Fruit fly (Drosophila melanogaster) whole organism, embryonic: ENCODE data around the gene Smvt.

Experiments
- CG11504 ChIP-seq: fragments of 200-800 bp; sonication (Bioruptor generic); optimal IDR thresholded peaks from 3 replicates; lab custom pipeline; 2019; ENCODE audit warnings: missing biosample characterization, mild to moderate bottlenecking, missing genetic modification characterization, moderate library complexity
- CG1233 ChIP-seq: fragments of 200-800 bp; sonication (Bioruptor generic); optimal IDR thresholded peaks from 4 replicates; lab custom pipeline; 2018; ENCODE audit warnings: missing biosample characterization, mild to moderate bottlenecking, missing genetic modification characterization
- CG14014 ChIP-seq: fragments of 200-800 bp; sonication (Bioruptor generic); IDR thresholded peaks from 2 replicates; pipeline ENCODE4 v1.3.6; 2022; ENCODE audit warnings: missing biosample characterization, missing genetic modification characterization
- CG14441 ChIP-seq: fragments of 200-800 bp; sonication (Bioruptor generic); IDR thresholded peaks from 2 replicates; pipeline ENCODE4 v1.3.6; 2022; ENCODE audit warnings: missing biosample characterization, missing genetic modification characterization
- CG14710 ChIP-seq: fragments of 200-800 bp; sonication (Bioruptor generic); optimal IDR thresholded peaks from 3 replicates; lab custom pipeline; 2019; ENCODE audit warnings: missing biosample characterization, mild to moderate bottlenecking, missing genetic modification characterization, moderate library complexity
- CG1529 ChIP-seq: fragments of 200-800 bp; sonication (Bioruptor generic); optimal IDR thresholded peaks from 3 replicates; lab custom pipeline; 2018; ENCODE audit warnings: missing biosample characterization, missing genetic modification characterization
- CG15514 ChIP-seq: fragments of 200-800 bp; sonication (Bioruptor generic); optimal IDR thresholded peaks from 3 replicates; lab custom pipeline; 2017; ENCODE audit warnings: missing biosample characterization, missing genetic modification characterization, mild to moderate bottlenecking, moderate library complexity, missing genetic modification reagents
- CG16813 ChIP-seq: fragments of 200-800 bp; sonication (Bioruptor generic); IDR thresholded peaks from 3 replicates; pipeline ENCODE4 v1.3.6; 2022; ENCODE audit warnings: missing biosample characterization, missing genetic modification characterization; ENCODE audit not compliant: partially characterized antibody
- CG2116 ChIP-seq: fragments of 200-800 bp; sonication (Bioruptor generic); optimal IDR thresholded peaks from 3 replicates; lab custom pipeline; 2018; ENCODE audit warnings: missing biosample characterization, mild to moderate bottlenecking, missing genetic modification characterization
- CG2202 ChIP-seq: fragments of 200-800 bp; sonication (Bioruptor generic); optimal IDR thresholded peaks from 2 replicates; lab custom pipeline; 2018; ENCODE audit warnings: missing biosample characterization, mild to moderate bottlenecking, missing genetic modification characterization
- CG33213 ChIP-seq: fragments of 200-800 bp; sonication (Bioruptor generic); optimal IDR thresholded peaks from 3 replicates; lab custom pipeline; 2016; ENCODE audit warnings: missing biosample characterization, missing genetic modification characterization
- CG4360 ChIP-seq: fragments of 200-800 bp; sonication (Bioruptor generic); IDR thresholded peaks from 2 replicates; pipeline ENCODE4 v1.3.6; 2022; ENCODE audit warnings: missing biosample characterization, missing genetic modification characterization
- CG5953 ChIP-seq: fragments of 200-800 bp; sonication (Bioruptor generic); IDR thresholded peaks from 2 replicates; pipeline ENCODE4 v1.3.6; 2022; ENCODE audit warnings: missing biosample characterization, missing genetic modification characterization
- CG6791 ChIP-seq: fragments of 200-800 bp; sonication (Bioruptor generic); IDR thresholded peaks from 3 replicates; pipeline ENCODE4 v1.3.6; 2022; ENCODE audit warnings: missing biosample characterization, missing genetic modification characterization; ENCODE audit not compliant: partially characterized antibody
- CG7786 ChIP-seq: fragments of 200-800 bp; sonication (Bioruptor generic); optimal IDR thresholded peaks from 2 replicates; lab custom pipeline; 2016; ENCODE audit warnings: missing biosample characterization, missing genetic modification characterization
- CG7963 ChIP-seq: fragments of 200-800 bp; sonication (Bioruptor generic); IDR thresholded peaks from 3 replicates; pipeline ENCODE4 v1.3.6; 2022; ENCODE audit warnings: missing biosample characterization, missing genetic modification characterization; ENCODE audit not compliant: partially characterized antibody
- CG8089 ChIP-seq: fragments of 200-800 bp; sonication (Bioruptor generic); optimal IDR thresholded peaks from 3 replicates; lab custom pipeline; 2016; ENCODE audit warnings: missing biosample characterization, missing genetic modification characterization
- CG9727 ChIP-seq: fragments of 200-800 bp; sonication (Bioruptor generic); optimal IDR thresholded peaks from 3 replicates; lab custom pipeline; 2017; ENCODE audit warnings: missing biosample characterization, mild to moderate bottlenecking, missing genetic modification characterization
- D ChIP-seq, 2 experiments: fragments of 200-800 bp in 1 of 2; fragments of >200 bp in 1 of 2; sonication (Bioruptor generic) in 1 of 2; optimal IDR thresholded peaks; 2 replicates in 1 of 2; 3 replicates in 1 of 2; lab custom pipeline; 2017; ENCODE audit warnings: mild to moderate bottlenecking in 1 of 2, missing biosample characterization in 1 of 2, missing genetic modification characterization in 1 of 2, missing genetic modification reagents in 1 of 2
- E2f2 ChIP-seq: fragments of 200-800 bp; sonication (Bioruptor generic); IDR thresholded peaks from 2 replicates; pipeline ENCODE4 v1.3.6; 2022; ENCODE audit warnings: missing biosample characterization, missing genetic modification characterization
- Gug ChIP-seq: fragments of 200-800 bp; sonication (Bioruptor generic); IDR thresholded peaks from 4 replicates; pipeline ENCODE4 v1.3.6; 2022; ENCODE audit warnings: missing biosample characterization, missing genetic modification characterization
- Hmx ChIP-seq: fragments of 200-800 bp; sonication (Bioruptor generic); optimal IDR thresholded peaks from 2 replicates; lab custom pipeline; 2016; ENCODE audit warnings: missing biosample characterization, missing genetic modification characterization
- Hr39 ChIP-seq: fragments of >200 bp; optimal IDR thresholded peaks from 2 replicates; lab custom pipeline; 2017
- Ravus ChIP-seq: fragments of 200-800 bp; sonication (Bioruptor generic); IDR thresholded peaks from 2 replicates; pipeline ENCODE4 v1.3.6; 2022; ENCODE audit warnings: missing biosample characterization, missing genetic modification characterization
- YL-1 ChIP-seq: fragments of 200-800 bp; sonication (Bioruptor generic); optimal IDR thresholded peaks from 3 replicates; lab custom pipeline; 2017; ENCODE audit warnings: missing biosample characterization, mild to moderate bottlenecking, missing genetic modification characterization
- bbx ChIP-seq: fragments of 200-800 bp; sonication (Bioruptor generic); IDR thresholded peaks from 2 replicates; pipeline ENCODE4 v1.3.6; 2022; ENCODE audit warnings: missing biosample characterization, missing genetic modification characterization; ENCODE audit not compliant: partially characterized antibody
- bigmax ChIP-seq: fragments of 200-800 bp; sonication (Bioruptor generic); optimal IDR thresholded peaks from 2 replicates; lab custom pipeline; 2018; ENCODE audit warnings: missing biosample characterization, mild to moderate bottlenecking, missing genetic modification characterization
- ci ChIP-seq: fragments of 200-800 bp; sonication (Bioruptor generic); IDR thresholded peaks from 3 replicates; pipeline ENCODE4 v1.3.6; 2022; ENCODE audit warnings: missing biosample characterization, missing genetic modification characterization
- crol ChIP-seq: fragments of 200-800 bp; sonication (Bioruptor generic); IDR thresholded peaks from 2 replicates; pipeline ENCODE4 v1.3.6; 2022; ENCODE audit warnings: missing biosample characterization, missing genetic modification characterization
- cwo ChIP-seq: fragments of 200-800 bp; sonication (Bioruptor generic); optimal IDR thresholded peaks from 3 replicates; lab custom pipeline; 2017; ENCODE audit warnings: missing biosample characterization, missing genetic modification characterization, mild to moderate bottlenecking, moderate library complexity, missing genetic modification reagents
- da ChIP-seq: fragments of 200-800 bp; sonication (Bioruptor generic); optimal IDR thresholded peaks from 2 replicates; lab custom pipeline; 2016; ENCODE audit warnings: missing biosample characterization, missing genetic modification characterization
- fd96Cb ChIP-seq: fragments of 200-800 bp; sonication (Bioruptor generic); optimal IDR thresholded peaks from 2 replicates; lab custom pipeline; 2018; ENCODE audit warnings: missing biosample characterization, mild to moderate bottlenecking, missing genetic modification characterization, moderate library complexity
- gcm2 ChIP-seq: fragments of 200-800 bp; sonication (Bioruptor generic); optimal IDR thresholded peaks from 2 replicates; lab custom pipeline; 2016; ENCODE audit warnings: missing biosample characterization, missing genetic modification characterization
- hb ChIP-seq: fragments of 200-800 bp; sonication (Bioruptor generic); IDR thresholded peaks from 3 replicates; pipeline ENCODE4 v1.3.6; 2022; ENCODE audit warnings: missing biosample characterization, missing genetic modification characterization; ENCODE audit not compliant: partially characterized antibody
- hbn ChIP-seq: fragments of 200-800 bp; sonication (Bioruptor generic); IDR thresholded peaks from 2 replicates; pipeline ENCODE4 v1.3.6; 2022; ENCODE audit warnings: missing biosample characterization, missing genetic modification characterization; ENCODE audit not compliant: partially characterized antibody
- otp ChIP-seq: fragments of 200-800 bp; sonication (Bioruptor generic); IDR thresholded peaks from 3 replicates; pipeline ENCODE4, ENCODE4 v1.3.6; 2022; ENCODE audit warnings: missing biosample characterization, missing genetic modification characterization
- pan ChIP-seq, 4 experiments: fragments of >200 bp in 3 of 4; fragments of 200-800 bp in 1 of 4; sonication (Bioruptor generic) in 1 of 4; optimal IDR thresholded peaks in 3 of 4; IDR thresholded peaks in 1 of 4; 2 replicates each; pipeline versions ENCODE4 v1.3.6 to Lab custom; 2017 to 2022; ENCODE audit warnings: missing biosample characterization in 2 of 4, missing genetic modification characterization in 2 of 4, mixed read lengths in 1 of 4
- prd ChIP-seq, 3 experiments: fragments of >200 bp in 2 of 3; fragments of 200-800 bp in 1 of 3; sonication (Bioruptor generic) in 1 of 3; optimal IDR thresholded peaks in 2 of 3; IDR thresholded peaks in 1 of 3; 2 replicates in 2 of 3; 3 replicates in 1 of 3; pipeline versions ENCODE4 v1.3.6 to Lab custom; 2017 to 2022; ENCODE audit warnings: missing biosample characterization in 1 of 3, missing genetic modification characterization in 1 of 3
- pzg ChIP-seq: fragments of 200-800 bp; sonication (Bioruptor generic); optimal IDR thresholded peaks from 3 replicates; lab custom pipeline; 2018; ENCODE audit warnings: missing biosample characterization, mild to moderate bottlenecking, missing genetic modification characterization, moderate library complexity
- repo ChIP-seq: fragments of 200-800 bp; sonication (Bioruptor generic); optimal IDR thresholded peaks from 2 replicates; lab custom pipeline; 2016; ENCODE audit warnings: missing biosample characterization, missing genetic modification characterization
- sd ChIP-seq: fragments of 200-800 bp; sonication (Bioruptor generic); optimal IDR thresholded peaks from 3 replicates; lab custom pipeline; 2018; ENCODE audit warnings: missing biosample characterization, mild to moderate bottlenecking, missing genetic modification characterization, moderate library complexity
- ssp ChIP-seq: fragments of 200-800 bp; sonication (Bioruptor generic); IDR thresholded peaks from 2 replicates; pipeline ENCODE4 v1.3.6; 2022; ENCODE audit warnings: missing biosample characterization, missing genetic modification characterization
- stwl ChIP-seq: fragments of 200-800 bp; sonication (Bioruptor generic); optimal IDR thresholded peaks from 3 replicates; lab custom pipeline; 2018; ENCODE audit warnings: missing biosample characterization, mild to moderate bottlenecking, missing genetic modification characterization, moderate library complexity
- twi ChIP-seq: fragments of 200-800 bp; optimal IDR thresholded peaks from 2 replicates; lab custom pipeline; 2019; ENCODE audit warnings: missing biosample characterization, mild to moderate bottlenecking, missing genetic modification characterization, moderate library complexity
- unc-4 ChIP-seq: fragments of 200-800 bp; sonication (Bioruptor generic); IDR thresholded peaks from 2 replicates; pipeline ENCODE4 v1.3.6; 2022; ENCODE audit warnings: missing biosample characterization, missing genetic modification characterization; ENCODE audit not compliant: partially characterized antibody
- zen ChIP-seq: fragments of 200-800 bp; sonication (Bioruptor generic); optimal IDR thresholded peaks from 3 replicates; lab custom pipeline; 2018; ENCODE audit warnings: missing biosample characterization, mild to moderate bottlenecking, missing genetic modification characterization, moderate library complexity
- zfh2 ChIP-seq: fragments of 200-800 bp; sonication (Bioruptor generic); optimal IDR thresholded peaks from 2 replicates; lab custom pipeline; 2016; ENCODE audit warnings: missing biosample characterization, missing genetic modification characterization

The Smvt gene

dm6 chr3R:31793664-31794417 is 32.5 kb upstream of the Smvt start, which contains the start of the genes Mccc1 and Acf (continued):
- no peak for TF ChIP-seq prd (optimal IDR thresholded peaks at IDR 0.05; lab: Kevin White, UChicago)
- TF ChIP-seq prd (GFP tag; IDR thresholded peaks at IDR 0.05; lab: Robert Waterston, UW) = peak; percentile 38; the same call in 1 of the 3 replicates
- peak; percentile 42 for TF ChIP-seq E2f2 (GFP tag; lab: Robert Waterston, UW)
- peak; percentile 68; the same call in 2 of the 3 replicates for TF ChIP-seq CG6791
- no peak for TF ChIP-seq repo
- 0 out of 2 replicates have a peak, but pooled peaks have one; percentile 15 for TF ChIP-seq CG14014
- TF ChIP-seq pan (optimal IDR thresholded peaks at IDR 0.05; lab: Kevin White, UChicago) = no peak
- TF ChIP-seq pan (GFP tag; optimal IDR thresholded peaks at IDR 0.05 in 1 of 2, IDR thresholded peaks at IDR 0.05 in 1 of 2) = peak in 1 of 2 experiments; percentile 43
- no peak for TF ChIP-seq hb (GFP tag; lab: Robert Waterston, UW)
- no peak for TF ChIP-seq D (optimal IDR thresholded peaks at IDR 0.05; lab: Kevin White, UChicago)
- TF ChIP-seq D (GFP tag; optimal IDR thresholded peaks at IDR 0.05; lab: Kevin White, UChicago) = no peak
- no peak for TF ChIP-seq Hr39
- peak; percentile 59; the same call in 2 of the 3 replicates for TF ChIP-seq ci (GFP tag; lab: Robert Waterston, UW)
- peak; percentile 47 for TF ChIP-seq zen
- no peak for TF ChIP-seq otp (GFP tag; lab: Robert Waterston, UW)
- TF ChIP-seq CG8089 (GFP tag; lab: Kevin White, UChicago) = no peak
- TF ChIP-seq CG2116 (GFP tag; lab: Kevin White, UChicago) = peak; percentile 84
- TF ChIP-seq bigmax (GFP tag; lab: Kevin White, UChicago) = no peak
- peak; percentile 60 for TF ChIP-seq CG14710 (tag; lab: Kevin White, UChicago)
- no peak for TF ChIP-seq fd96Cb
- TF ChIP-seq ssp = no peak
- no peak for TF ChIP-seq Ravus (GFP tag; lab: Robert Waterston, UW)
- peak; percentile 50 for TF ChIP-seq YL-1 (GFP tag; lab: Kevin White, UChicago)
- no peak for TF ChIP-seq twi (tag; lab: Kevin White, UChicago)
- TF ChIP-seq CG2202 (tag; lab: Kevin White, UChicago) = no peak
- no peak for TF ChIP-seq CG11504
- TF ChIP-seq zfh2 (GFP tag; lab: Kevin White, UChicago) = peak; percentile 61
- TF ChIP-seq sd = no peak
- TF ChIP-seq CG7963 = no peak
- TF ChIP-seq CG5953 (GFP tag; lab: Robert Waterston, UW) = no peak
- no peak for TF ChIP-seq cwo (GFP tag; lab: Kevin White, UChicago)
- no peak for TF ChIP-seq CG9727 (GFP tag; lab: Kevin White, UChicago)
- TF ChIP-seq CG14441 = peak; percentile 33; the same call in 1 of the 2 replicates
- no peak for TF ChIP-seq CG1529 (GFP tag; lab: Kevin White, UChicago)
- TF ChIP-seq pzg (GFP tag; lab: Kevin White, UChicago) = peak; percentile 79
- no peak for TF ChIP-seq Hmx
- peak; percentile 44 for TF ChIP-seq CG33213 (GFP tag; lab: Kevin White, UChicago)
- no peak for TF ChIP-seq gcm2 (GFP tag; lab: Kevin White, UChicago)
- peak; percentile 86 for TF ChIP-seq stwl (tag; lab: Kevin White, UChicago)
- 0 out of 4 replicates have a peak, but pooled peaks have one; percentile 6 for TF ChIP-seq Gug (GFP tag; lab: Robert Waterston, UW)
- TF ChIP-seq da (GFP tag; lab: Kevin White, UChicago) = no peak
- peak; percentile 64 for TF ChIP-seq hbn (GFP tag; lab: Robert Waterston, UW)
- TF ChIP-seq CG15514 (GFP tag; lab: Kevin White, UChicago) = peak; percentile 89
- peak; percentile 41; the same call in 1 of the 3 replicates for TF ChIP-seq CG16813 (GFP tag; lab: Robert Waterston, UW)
- peak; percentile 63 for TF ChIP-seq bbx
- TF ChIP-seq CG4360 = no peak
- TF ChIP-seq CG1233 = no peak
- TF ChIP-seq unc-4 (GFP tag; lab: Robert Waterston, UW) = peak; percentile 57; the same call in 1 of the 2 replicates
- TF ChIP-seq CG7786 (GFP tag; lab: Kevin White, UChicago) = no peak
- TF ChIP-seq crol (GFP tag; lab: Robert Waterston, UW) = no peak
